Fruit fly (Drosophila melanogaster) whole organism, embryonic: Measurements from ENCODE around the gene CG7484.

ENCODE experiments used
- Abd-B ChIP-seq: fragments of 200-800 bp; sonication (Bioruptor generic); optimal IDR thresholded peaks from 2 replicates; lab custom pipeline; 2018; ENCODE audit warnings: missing biosample characterization, mild to moderate bottlenecking, missing genetic modification characterization, moderate library complexity
- Adf1 ChIP-seq: fragments of 200-800 bp; sonication (Bioruptor generic); IDR thresholded peaks from 2 replicates; pipeline ENCODE4 v1.3.6; 2022; ENCODE audit warnings: missing biosample characterization, missing genetic modification characterization
- Antp ChIP-seq: fragments of 200-800 bp; sonication (Bioruptor generic); optimal IDR thresholded peaks from 3 replicates; lab custom pipeline; 2016; ENCODE audit warnings: missing biosample characterization, missing genetic modification characterization
- CG13775 ChIP-seq: fragments of 200-800 bp; sonication (Bioruptor generic); optimal IDR thresholded peaks from 3 replicates; lab custom pipeline; 2017; ENCODE audit warnings: missing biosample characterization, mild to moderate bottlenecking, missing genetic modification characterization
- CG15269 ChIP-seq: fragments of 200-800 bp; sonication (Bioruptor generic); optimal IDR thresholded peaks from 2 replicates; lab custom pipeline; 2018; ENCODE audit warnings: missing biosample characterization, mild to moderate bottlenecking, missing genetic modification characterization, moderate library complexity
- CG17361 ChIP-seq: fragments of 200-800 bp; sonication (Bioruptor generic); IDR thresholded peaks from 3 replicates; pipeline ENCODE4 v1.3.6; 2022; ENCODE audit warnings: missing biosample characterization, missing genetic modification characterization
- CG17912 ChIP-seq: fragments of 200-800 bp; sonication (Bioruptor generic); optimal IDR thresholded peaks from 2 replicates; lab custom pipeline; 2018; ENCODE audit warnings: missing biosample characterization, mild to moderate bottlenecking, missing genetic modification characterization
- CG18011 ChIP-seq: fragments of 200-800 bp; sonication (Bioruptor generic); optimal IDR thresholded peaks from 2 replicates; lab custom pipeline; 2017; ENCODE audit warnings: missing biosample characterization, missing genetic modification characterization, mild to moderate bottlenecking, moderate library complexity, missing genotype
- CG2199 ChIP-seq: fragments of 200-800 bp; sonication (Bioruptor generic); IDR thresholded peaks from 3 replicates; pipeline ENCODE4 v1.3.6; 2022; ENCODE audit warnings: missing biosample characterization, missing genetic modification characterization
- CG2678 ChIP-seq: fragments of 200-800 bp; sonication (Bioruptor generic); optimal IDR thresholded peaks from 3 replicates; lab custom pipeline; 2019; ENCODE audit warnings: missing biosample characterization, mild to moderate bottlenecking, missing genetic modification characterization, moderate library complexity
- CG3281 ChIP-seq: fragments of 200-800 bp; sonication (Bioruptor generic); optimal IDR thresholded peaks from 3 replicates; lab custom pipeline; 2017; ENCODE audit warnings: missing biosample characterization, mild to moderate bottlenecking, missing genetic modification characterization
- CG33557 ChIP-seq: fragments of 200-800 bp; sonication (Bioruptor generic); optimal IDR thresholded peaks from 2 replicates; lab custom pipeline; 2019; ENCODE audit warnings: missing biosample characterization, mild to moderate bottlenecking, missing genetic modification characterization, moderate library complexity
- CG5180 ChIP-seq: fragments of 200-800 bp; sonication (Bioruptor generic); optimal IDR thresholded peaks from 3 replicates; lab custom pipeline; 2017; ENCODE audit warnings: missing biosample characterization, missing genetic modification characterization, mild to moderate bottlenecking, moderate library complexity, missing genetic modification reagents
- CG7372 ChIP-seq: fragments of 200-800 bp; sonication (Bioruptor generic); IDR thresholded peaks from 2 replicates; pipeline ENCODE4 v1.3.6; 2022; ENCODE audit warnings: missing biosample characterization, missing genetic modification characterization
- CG7963 ChIP-seq: fragments of 200-800 bp; sonication (Bioruptor generic); IDR thresholded peaks from 3 replicates; pipeline ENCODE4 v1.3.6; 2022; ENCODE audit warnings: missing biosample characterization, missing genetic modification characterization; ENCODE audit not compliant: partially characterized antibody
- CG8281 ChIP-seq: fragments of 200-800 bp; sonication (Bioruptor generic); optimal IDR thresholded peaks from 2 replicates; lab custom pipeline; 2018; ENCODE audit warnings: missing biosample characterization, mild to moderate bottlenecking, missing genetic modification characterization, moderate library complexity
- CG9609 ChIP-seq: fragments of 200-800 bp; sonication (Bioruptor generic); optimal IDR thresholded peaks from 3 replicates; lab custom pipeline; 2016; ENCODE audit warnings: missing biosample characterization, missing genetic modification characterization
- D19A ChIP-seq: fragments of 200-800 bp; optimal IDR thresholded peaks from 3 replicates; lab custom pipeline; 2019; ENCODE audit warnings: missing biosample characterization, mild to moderate bottlenecking, missing genetic modification characterization, moderate library complexity
- Dref ChIP-seq: fragments of 200-800 bp; sonication (Bioruptor generic); IDR thresholded peaks from 2 replicates; pipeline ENCODE4 v1.3.6; 2022; ENCODE audit warnings: missing biosample characterization, missing genetic modification characterization
- Eip74EF ChIP-seq, 2 experiments: fragments of 200-800 bp in 1 of 2; fragments of >200 bp in 1 of 2; sonication (Bioruptor generic) in 1 of 2; optimal IDR thresholded peaks; 2 replicates each; lab custom pipeline; 2017 to 2019; ENCODE audit warnings: missing biosample characterization in 2 of 2, missing genetic modification characterization in 2 of 2, mild to moderate bottlenecking in 1 of 2, moderate library complexity in 1 of 2
- Hr51 ChIP-seq, 2 experiments: fragments of 200-800 bp; sonication (Bioruptor generic); optimal IDR thresholded peaks; 2 replicates in 1 of 2; 3 replicates in 1 of 2; lab custom pipeline; 2016 to 2018; ENCODE audit warnings: missing biosample characterization in 2 of 2, missing genetic modification characterization in 2 of 2, mild to moderate bottlenecking in 1 of 2, moderate library complexity in 1 of 2
- Lhr ChIP-seq: fragments of 200-800 bp; sonication (Bioruptor generic); optimal IDR thresholded peaks from 3 replicates; lab custom pipeline; 2017; ENCODE audit warnings: mild to moderate bottlenecking, missing biosample characterization, missing genetic modification reagents, missing genetic modification characterization
- Lpt ChIP-seq: fragments of >200 bp; optimal IDR thresholded peaks from 2 replicates; lab custom pipeline; 2018; ENCODE audit warnings: missing biosample characterization, missing genetic modification characterization
- Max ChIP-seq: fragments of 200-800 bp; sonication (Bioruptor generic); optimal IDR thresholded peaks from 2 replicates; lab custom pipeline; 2016; ENCODE audit warnings: missing biosample characterization, mild to moderate bottlenecking, missing genetic modification characterization
- Nf-YA ChIP-seq: fragments of 200-800 bp; sonication (Bioruptor generic); IDR thresholded peaks from 2 replicates; pipeline ENCODE4 v1.3.6; 2022; ENCODE audit warnings: missing biosample characterization, missing genetic modification characterization
- Spps ChIP-seq: fragments of 200-800 bp; sonication (Bioruptor generic); optimal IDR thresholded peaks from 2 replicates; lab custom pipeline; 2018; ENCODE audit warnings: missing biosample characterization, mild to moderate bottlenecking, missing genetic modification characterization
- ab ChIP-seq: fragments of 200-800 bp; sonication (Bioruptor generic); optimal IDR thresholded peaks from 2 replicates; lab custom pipeline; 2016; ENCODE audit warnings: missing biosample characterization, missing genetic modification characterization
- bbx ChIP-seq: fragments of 200-800 bp; sonication (Bioruptor generic); IDR thresholded peaks from 2 replicates; pipeline ENCODE4 v1.3.6; 2022; ENCODE audit warnings: missing biosample characterization, missing genetic modification characterization; ENCODE audit not compliant: partially characterized antibody
- bigmax ChIP-seq: fragments of 200-800 bp; sonication (Bioruptor generic); optimal IDR thresholded peaks from 2 replicates; lab custom pipeline; 2018; ENCODE audit warnings: missing biosample characterization, mild to moderate bottlenecking, missing genetic modification characterization
- cad ChIP-seq: fragments of >200 bp; optimal IDR thresholded peaks from 2 replicates; lab custom pipeline; 2017; ENCODE audit warnings: missing biosample characterization, missing genetic modification characterization
- ci ChIP-seq: fragments of 200-800 bp; sonication (Bioruptor generic); IDR thresholded peaks from 3 replicates; pipeline ENCODE4 v1.3.6; 2022; ENCODE audit warnings: missing biosample characterization, missing genetic modification characterization
- corto ChIP-seq: fragments of 200-800 bp; sonication (Bioruptor generic); optimal IDR thresholded peaks from 2 replicates; lab custom pipeline; 2016; ENCODE audit warnings: missing biosample characterization, mild to moderate bottlenecking, missing genetic modification characterization, moderate library complexity
- dm ChIP-seq: fragments of 200-800 bp; sonication (Bioruptor generic); optimal IDR thresholded peaks from 3 replicates; lab custom pipeline; 2016; ENCODE audit warnings: missing biosample characterization, missing genetic modification characterization
- esg ChIP-seq: fragments of 200-800 bp; sonication (Bioruptor generic); conservative IDR thresholded peaks from 2 replicates; pipeline ENCODE4 v1.3.6; 2022; ENCODE audit warnings: missing biosample characterization, missing genetic modification characterization
- ftz-f1 ChIP-seq: fragments of 200-800 bp; sonication (Bioruptor generic); optimal IDR thresholded peaks from 2 replicates; lab custom pipeline; 2016; ENCODE audit warnings: missing biosample characterization, missing genetic modification characterization
- ind ChIP-seq: fragments of 200-800 bp; sonication (Bioruptor generic); optimal IDR thresholded peaks from 3 replicates; lab custom pipeline; 2016; ENCODE audit warnings: missing biosample characterization, missing genetic modification characterization
- insv ChIP-seq, 2 experiments: fragments of 200-800 bp; sonication (Bioruptor generic); optimal IDR thresholded peaks; 3 replicates each; lab custom pipeline; 2016 to 2018; ENCODE audit warnings: missing biosample characterization in 2 of 2, missing genetic modification characterization in 2 of 2
- klu ChIP-seq: fragments of 200-800 bp; sonication (Bioruptor generic); IDR thresholded peaks from 2 replicates; pipeline ENCODE4 v1.3.6; 2022; ENCODE audit warnings: missing biosample characterization, missing genetic modification characterization
- kni ChIP-seq: fragments of 200-800 bp; sonication (Bioruptor generic); optimal IDR thresholded peaks from 3 replicates; lab custom pipeline; 2017; ENCODE audit warnings: mild to moderate bottlenecking, missing biosample characterization, missing genetic modification reagents, missing genetic modification characterization
- lmd ChIP-seq: fragments of 200-800 bp; sonication (Bioruptor generic); IDR thresholded peaks from 2 replicates; pipeline ENCODE4 v1.3.6; 2022; ENCODE audit warnings: missing biosample characterization, missing genetic modification characterization
- otp ChIP-seq: fragments of 200-800 bp; sonication (Bioruptor generic); IDR thresholded peaks from 3 replicates; pipeline ENCODE4, ENCODE4 v1.3.6; 2022; ENCODE audit warnings: missing biosample characterization, missing genetic modification characterization
- pros ChIP-seq: fragments of 200-800 bp; sonication (Bioruptor generic); optimal IDR thresholded peaks from 3 replicates; lab custom pipeline; 2019; ENCODE audit warnings: missing biosample characterization, mild to moderate bottlenecking, missing genetic modification characterization, moderate library complexity
- psq ChIP-seq: fragments of 200-800 bp; sonication (Bioruptor generic); optimal IDR thresholded peaks from 2 replicates; lab custom pipeline; 2017; ENCODE audit warnings: missing biosample characterization, missing genetic modification characterization
- rib ChIP-seq: fragments of 200-800 bp; sonication (Bioruptor generic); IDR thresholded peaks from 2 replicates; pipeline ENCODE4 v1.3.6; 2022; ENCODE audit warnings: missing biosample characterization, missing genetic modification characterization
- sima ChIP-seq: fragments of 200-800 bp; sonication (Bioruptor generic); optimal IDR thresholded peaks from 2 replicates; lab custom pipeline; 2016; ENCODE audit warnings: missing biosample characterization, missing genetic modification characterization
- vnd ChIP-seq: fragments of 200-800 bp; sonication (Bioruptor generic); IDR thresholded peaks from 3 replicates; pipeline ENCODE4 v1.3.6; 2022; ENCODE audit warnings: missing biosample characterization, missing genetic modification characterization; ENCODE audit not compliant: partially characterized antibody
- wek ChIP-seq: fragments of 200-800 bp; sonication (Bioruptor generic); optimal IDR thresholded peaks from 3 replicates; lab custom pipeline; 2018; ENCODE audit warnings: missing biosample characterization, mild to moderate bottlenecking, missing genetic modification characterization, moderate library complexity
- yki ChIP-seq: fragments of >200 bp; optimal IDR thresholded peaks from 3 replicates; lab custom pipeline; 2018

The CG7484 gene

DNA sequence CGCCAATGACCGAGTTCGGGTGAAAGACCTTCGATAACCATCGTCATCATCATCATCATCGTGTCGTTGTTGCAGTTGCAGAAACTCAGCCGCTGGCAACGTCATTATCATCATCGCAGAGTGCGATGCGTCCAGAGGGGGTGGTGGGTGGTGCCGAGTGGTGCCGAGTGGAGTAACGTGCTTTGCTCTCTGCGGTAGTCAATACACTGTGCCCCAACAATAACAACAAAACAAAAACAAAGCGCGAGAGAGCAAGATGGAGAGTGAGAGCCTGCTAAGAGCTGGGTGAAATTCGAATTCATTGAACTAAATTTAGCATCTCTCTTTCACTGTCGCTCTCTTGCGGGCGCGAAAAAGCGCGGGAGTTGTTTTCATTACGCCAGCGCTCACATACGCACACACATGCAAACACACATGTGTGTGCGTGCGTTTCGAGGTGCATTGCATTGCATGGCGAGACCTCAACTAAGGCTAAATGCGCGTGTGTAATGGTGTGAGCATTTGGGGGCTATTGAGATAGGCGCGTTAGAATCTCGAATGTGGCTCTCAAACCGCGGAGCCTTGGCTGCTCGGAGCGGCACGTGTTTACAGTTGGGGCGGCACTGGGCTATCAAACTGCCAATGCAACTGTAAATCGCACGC, 42.4 kb upstream of the CG7484 start (continued):
- no peak for TF ChIP-seq pros (GFP tag; lab: Kevin White, UChicago)
- no peak for TF ChIP-seq Spps (tag; lab: Kevin White, UChicago)
- TF ChIP-seq CG7963 (GFP tag; lab: Robert Waterston, UW), result peak; percentile 32; the same call in 1 of the 3 replicates
- no peak for TF ChIP-seq Dref
- TF ChIP-seq bigmax, result no peak
- TF ChIP-seq CG9609 (GFP tag; lab: Kevin White, UChicago), result no peak
- no peak for TF ChIP-seq CG18011 (GFP tag; lab: Kevin White, UChicago)
- no peak for TF ChIP-seq Lpt (GFP tag; lab: Kevin White, UChicago)
- no peak for TF ChIP-seq CG3281 (GFP tag; lab: Kevin White, UChicago)
- no peak for TF ChIP-seq CG8281 (tag; lab: Kevin White, UChicago)
- TF ChIP-seq Hr51 (GFP tag; optimal IDR thresholded peaks at IDR 0.05; lab: Kevin White, UChicago), result no peak
- no peak for TF ChIP-seq klu (GFP tag; lab: Robert Waterston, UW)
- TF ChIP-seq Antp (GFP tag; lab: Kevin White, UChicago), result no peak
- TF ChIP-seq dm (GFP tag; lab: Kevin White, UChicago), result peak; percentile 89
- peak; percentile 33 for TF ChIP-seq yki
- TF ChIP-seq Eip74EF (GFP tag; optimal IDR thresholded peaks at IDR 0.05; lab: Kevin White, UChicago), result peak in 1 of 2 experiments; percentile 65
- 0 out of 3 replicates have a peak, but pooled peaks have one; percentile 30 for TF ChIP-seq vnd (GFP tag; lab: Robert Waterston, UW)
- no peak for TF ChIP-seq D19A (tag; lab: Kevin White, UChicago)
- peak; percentile 30 for TF ChIP-seq kni
- no peak for TF ChIP-seq psq (GFP tag; lab: Kevin White, UChicago)
- TF ChIP-seq CG15269 (tag; lab: Kevin White, UChicago), result no peak
- peak; percentile 90 for TF ChIP-seq ftz-f1
- TF ChIP-seq CG2678, result no peak
- no peak for TF ChIP-seq otp (GFP tag; lab: Robert Waterston, UW)
- peak; percentile 29 for TF ChIP-seq corto (GFP tag; lab: Kevin White, UChicago)
- TF ChIP-seq esg (GFP tag; lab: Robert Waterston, UW), result no peak
- TF ChIP-seq Lhr (GFP tag; lab: Kevin White, UChicago), result no peak
- TF ChIP-seq Max (GFP tag; lab: Kevin White, UChicago), result peak; percentile 50
- no peak for TF ChIP-seq CG17912 (GFP tag; lab: Kevin White, UChicago)
- TF ChIP-seq lmd, result no peak
- TF ChIP-seq insv (GFP tag; optimal IDR thresholded peaks at IDR 0.05; lab: Kevin White, UChicago), result no peak
- TF ChIP-seq Nf-YA, result no peak
- no peak for TF ChIP-seq CG5180 (GFP tag; lab: Kevin White, UChicago)
- peak; percentile 42; the same call in 1 of the 2 replicates for TF ChIP-seq bbx (GFP tag; lab: Robert Waterston, UW)
- no peak for TF ChIP-seq Adf1 (GFP tag; lab: Robert Waterston, UW)
- peak; percentile 55; the same call in 1 of the 3 replicates for TF ChIP-seq ci (GFP tag; lab: Robert Waterston, UW)
- no peak for TF ChIP-seq CG13775
- TF ChIP-seq cad (GFP tag; lab: Kevin White, UChicago), result peak; percentile 95
- TF ChIP-seq wek, result no peak
- TF ChIP-seq CG7372 (GFP tag; lab: Robert Waterston, UW), result no peak
- no peak for TF ChIP-seq CG17361
- TF ChIP-seq ind, result no peak
- TF ChIP-seq sima (GFP tag; lab: Kevin White, UChicago), result no peak
- peak; percentile 3 for TF ChIP-seq Abd-B
- TF ChIP-seq rib (GFP tag; lab: Robert Waterston, UW), result peak; percentile 71
- peak; percentile 73; the same call in 1 of the 3 replicates for TF ChIP-seq CG2199 (GFP tag; lab: Robert Waterston, UW)
- TF ChIP-seq ab (GFP tag; lab: Kevin White, UChicago), result no peak
- no peak for TF ChIP-seq CG33557 (GFP tag; lab: Kevin White, UChicago)
